Fruit fly (Drosophila melanogaster) whole organism, pupa: ENCODE data around the gene bma.

Source experiments
- CG10348 ChIP-seq: fragments of 200-800 bp; sonication (Bioruptor generic); IDR thresholded peaks from 2 replicates; pipeline ENCODE4 v1.3.6; 2022; ENCODE audit warnings: missing biosample characterization, missing genetic modification characterization
- CG12605 ChIP-seq: fragments of 200-800 bp; sonication (Bioruptor generic); IDR thresholded peaks from 2 replicates; pipeline ENCODE4 v1.3.6; 2022; ENCODE audit warnings: missing biosample characterization, missing genetic modification characterization
- CG13204 ChIP-seq: fragments of 200-800 bp; sonication (Bioruptor generic); optimal IDR thresholded peaks from 2 replicates; lab custom pipeline; 2018; ENCODE audit warnings: missing biosample characterization, mild to moderate bottlenecking, missing genetic modification characterization, moderate library complexity
- CG14655 ChIP-seq: fragments of 200-800 bp; sonication (Bioruptor generic); optimal IDR thresholded peaks from 3 replicates; lab custom pipeline; 2017; ENCODE audit warnings: mild to moderate bottlenecking, missing biosample characterization, missing genetic modification reagents, missing genetic modification characterization
- CG15710 ChIP-seq: fragments of 200-800 bp; sonication (Bioruptor generic); optimal IDR thresholded peaks from 2 replicates; lab custom pipeline; 2018; ENCODE audit warnings: missing biosample characterization, mild to moderate bottlenecking, missing genetic modification characterization, moderate library complexity
- CG17806 ChIP-seq: fragments of 200-800 bp; sonication (Bioruptor generic); optimal IDR thresholded peaks from 2 replicates; lab custom pipeline; 2018; ENCODE audit warnings: missing biosample characterization, mild to moderate bottlenecking, missing genetic modification characterization, moderate library complexity
- CG32121 ChIP-seq: fragments of 200-800 bp; sonication (Bioruptor generic); IDR thresholded peaks from 2 replicates; pipeline ENCODE4 v1.3.6; 2022; ENCODE audit warnings: missing biosample characterization, missing genetic modification characterization
- CG34367 ChIP-seq: fragments of 200-800 bp; sonication (Bioruptor generic); optimal IDR thresholded peaks from 2 replicates; lab custom pipeline; 2018; ENCODE audit warnings: missing biosample characterization, mild to moderate bottlenecking, missing genetic modification characterization
- CG4496 ChIP-seq: fragments of 200-800 bp; sonication (Bioruptor generic); IDR thresholded peaks from 3 replicates; pipeline ENCODE4 v1.3.6; 2022; ENCODE audit warnings: missing biosample characterization, missing genetic modification characterization
- CG8159 ChIP-seq: fragments of 200-800 bp; sonication (Bioruptor generic); optimal IDR thresholded peaks from 3 replicates; lab custom pipeline; 2018; ENCODE audit warnings: missing biosample characterization, mild to moderate bottlenecking, missing genetic modification characterization, moderate library complexity
- CG8301 ChIP-seq: fragments of 200-800 bp; sonication (Bioruptor generic); optimal IDR thresholded peaks from 2 replicates; lab custom pipeline; 2018; ENCODE audit warnings: missing biosample characterization, mild to moderate bottlenecking, missing genetic modification characterization
- CG9948 ChIP-seq: fragments of 200-800 bp; sonication (Bioruptor generic); optimal IDR thresholded peaks from 2 replicates; lab custom pipeline; 2018; ENCODE audit warnings: missing biosample characterization, mild to moderate bottlenecking, missing genetic modification characterization, moderate library complexity
- D1 ChIP-seq: fragments of 200-800 bp; sonication (Bioruptor generic); optimal IDR thresholded peaks from 2 replicates; lab custom pipeline; 2018; ENCODE audit warnings: missing biosample characterization, mild to moderate bottlenecking, missing genetic modification characterization, moderate library complexity
- EcR ChIP-seq: fragments of 200-800 bp; sonication (Bioruptor generic); optimal IDR thresholded peaks from 3 replicates; lab custom pipeline; 2019; ENCODE audit warnings: missing biosample characterization, missing genetic modification characterization, mild to moderate bottlenecking, moderate library complexity, missing genetic modification reagents
- Ets98B ChIP-seq: fragments of 200-800 bp; sonication (Bioruptor generic); IDR thresholded peaks from 2 replicates; pipeline ENCODE4 v1.3.6; 2022; ENCODE audit warnings: missing biosample characterization, missing genetic modification characterization
- Pif1A ChIP-seq: fragments of 200-800 bp; sonication (Bioruptor generic); optimal IDR thresholded peaks from 3 replicates; lab custom pipeline; 2016; ENCODE audit warnings: missing biosample characterization, missing genetic modification characterization
- Pif1B ChIP-seq: fragments of 200-800 bp; sonication (Bioruptor generic); optimal IDR thresholded peaks from 3 replicates; lab custom pipeline; 2016; ENCODE audit warnings: missing biosample characterization, missing genetic modification characterization
- Snoo ChIP-seq: fragments of 200-800 bp; sonication (Bioruptor generic); optimal IDR thresholded peaks from 3 replicates; lab custom pipeline; 2017; ENCODE audit warnings: missing biosample characterization, mild to moderate bottlenecking, missing genetic modification characterization, inconsistent platforms
- fd96Ca ChIP-seq: fragments of 200-800 bp; sonication (Bioruptor generic); IDR thresholded peaks from 3 replicates; pipeline ENCODE4 v1.3.6; 2022; ENCODE audit warnings: missing biosample characterization, missing genetic modification characterization
- gl ChIP-seq: fragments of 200-800 bp; sonication (Bioruptor generic); optimal IDR thresholded peaks from 2 replicates; lab custom pipeline; 2018; ENCODE audit warnings: missing biosample characterization, mild to moderate bottlenecking, missing genetic modification characterization
- rn ChIP-seq: fragments of 200-800 bp; sonication (Bioruptor generic); IDR thresholded peaks from 2 replicates; pipeline ENCODE4 v1.3.6; 2022; ENCODE audit warnings: missing biosample characterization, missing genetic modification characterization

Gene bma

dm6 chr3L:9907719-9908170 is at the start of gene bma:
Gene bma, plus strand, starts transcription at chr3L:9908120.
- peak; percentile 40; the same call in 1 of the 2 replicates for TF ChIP-seq CG12605
- TF ChIP-seq Pif1A (GFP tag; lab: Kevin White, UChicago), result no peak

- TF ChIP-seq rn (GFP tag; lab: Robert Waterston, UW) (no peak), CG15710 (peak; percentile 2), CG8159 (peak; percentile 16), D1 (peak; percentile 19)
Observed at dm6 chr3L:9859624-9860023, 48.3 kb upstream of the bma start, which contains the start of gene CG10809. Gene CG10809, minus strand, starts transcription at chr3L:9859889.

dm6 chr3L:9863656-9864055 is 44.3 kb upstream of the bma start:
- TF ChIP-seq fd96Ca (no peak), CG4496 (GFP tag; lab: Robert Waterston, UW) (0 out of 3 replicates have a peak, but pooled peaks have one; percentile 39), Snoo (tag; lab: Kevin White, UChicago) (no peak), gl (tag; lab: Kevin White, UChicago) (peak; percentile 38), CG13204 (GFP tag; lab: Kevin White, UChicago) (no peak), EcR (GFP tag; lab: Kevin White, UChicago) (no peak), Pif1B (no peak), CG9948 (tag; lab: Kevin White, UChicago) (no peak)

dm6 chr3L:9864275-9865052 is 43.5 kb upstream of the bma start, which contains the start of the genes iPLA2-VIA and Ciz1:
Gene iPLA2-VIA, minus strand, starts transcription at chr3L:9864349.
Gene Ciz1, plus strand, starts transcription at chr3L:9864639.
- no peak for TF ChIP-seq CG14655 (GFP tag; lab: Kevin White, UChicago)
- no peak for TF ChIP-seq EcR (GFP tag; lab: Kevin White, UChicago)
- TF ChIP-seq Ets98B, result no peak
- no peak for TF ChIP-seq CG12605
- TF ChIP-seq fd96Ca, result no peak
- TF ChIP-seq CG32121 (GFP tag; lab: Robert Waterston, UW), result no peak
- no peak for TF ChIP-seq CG10348 (GFP tag; lab: Robert Waterston, UW)
- TF ChIP-seq CG4496 (GFP tag; lab: Robert Waterston, UW), result no peak
- no peak for TF ChIP-seq Snoo (tag; lab: Kevin White, UChicago)
- TF ChIP-seq CG8159, result no peak
- no peak for TF ChIP-seq gl (tag; lab: Kevin White, UChicago)
- no peak for TF ChIP-seq Pif1A (GFP tag; lab: Kevin White, UChicago)

dm6 chr3L:9865053-9865442 is 42.9 kb upstream of the bma start:
- TF ChIP-seq CG13204 (GFP tag; lab: Kevin White, UChicago), result no peak
- TF ChIP-seq Pif1B, result no peak
- no peak for TF ChIP-seq EcR (GFP tag; lab: Kevin White, UChicago)
- TF ChIP-seq CG9948 (tag; lab: Kevin White, UChicago), result no peak
- no peak for TF ChIP-seq fd96Ca
- no peak for TF ChIP-seq Ets98B
- no peak for TF ChIP-seq CG14655 (GFP tag; lab: Kevin White, UChicago)
- no peak for TF ChIP-seq rn (GFP tag; lab: Robert Waterston, UW)
- TF ChIP-seq CG15710, result no peak
- TF ChIP-seq Snoo (tag; lab: Kevin White, UChicago), result no peak
- TF ChIP-seq Pif1A (GFP tag; lab: Kevin White, UChicago), result no peak
- TF ChIP-seq CG8159, result no peak
- no peak for TF ChIP-seq CG12605
- no peak for TF ChIP-seq CG34367
- TF ChIP-seq CG8301 (tag; lab: Kevin White, UChicago), result no peak
- TF ChIP-seq CG17806 (tag; lab: Kevin White, UChicago), result no peak
- no peak for TF ChIP-seq CG32121 (GFP tag; lab: Robert Waterston, UW)
- no peak for TF ChIP-seq D1
- TF ChIP-seq, all 21 proteins: peak for 0

- 0 out of 2 replicates have a peak, but pooled peaks have one; percentile 18 for TF ChIP-seq CG32121 (GFP tag; lab: Robert Waterston, UW)
- peak; percentile 3 for TF ChIP-seq CG15710
- TF ChIP-seq CG13204 (GFP tag; lab: Kevin White, UChicago), result no peak
- no peak for TF ChIP-seq Pif1A (GFP tag; lab: Kevin White, UChicago)
- peak; percentile 38; the same call in 2 of the 3 replicates for TF ChIP-seq fd96Ca
- TF ChIP-seq Snoo (tag; lab: Kevin White, UChicago), result peak; percentile 2
- TF ChIP-seq CG4496 (GFP tag; lab: Robert Waterston, UW), result 0 out of 3 replicates have a peak, but pooled peaks have one; percentile 56
- TF ChIP-seq CG10348 (GFP tag; lab: Robert Waterston, UW), result no peak
- TF ChIP-seq CG12605, result no peak; the same call in 1 of the 2 replicates
- TF ChIP-seq CG8159, result peak; percentile 46
- peak; percentile 36 for TF ChIP-seq CG9948 (tag; lab: Kevin White, UChicago)
- no peak for TF ChIP-seq D1
- TF ChIP-seq rn (GFP tag; lab: Robert Waterston, UW), result no peak
- no peak for TF ChIP-seq EcR (GFP tag; lab: Kevin White, UChicago)
- TF ChIP-seq CG17806 (tag; lab: Kevin White, UChicago), result no peak
- TF ChIP-seq CG34367, result no peak
- TF ChIP-seq gl (tag; lab: Kevin White, UChicago), result no peak
- no peak for TF ChIP-seq CG14655 (GFP tag; lab: Kevin White, UChicago)
- TF ChIP-seq Ets98B, result peak; percentile 13; the same call in 1 of the 2 replicates
- peak; percentile 62 for TF ChIP-seq CG8301 (tag; lab: Kevin White, UChicago)
- TF ChIP-seq Pif1B, result peak; percentile 39
Observed at dm6 chr3L:9872035-9872434, 35.9 kb upstream of the bma start.
